Fruit fly (Drosophila melanogaster) whole organism, prepupa: ENCODE data around the gene CG6951.
A peak's percentile ranks its signal among the peaks of the same experiment; 100 is the strongest.

Experiments
- Blimp-1 ChIP-seq: fragments of 200-800 bp; sonication (Bioruptor generic); optimal IDR thresholded peaks from 3 replicates; lab custom pipeline; 2017; ENCODE audit warnings: missing biosample characterization, missing genetic modification characterization, mild to moderate bottlenecking, moderate library complexity, missing genetic modification reagents
- CG10631 ChIP-seq: fragments of 200-800 bp; sonication (Bioruptor generic); optimal IDR thresholded peaks from 2 replicates; lab custom pipeline; 2016; ENCODE audit warnings: missing biosample characterization, missing genetic modification characterization
- CG10669 ChIP-seq: fragments of 200-800 bp; sonication (Bioruptor generic); optimal IDR thresholded peaks from 3 replicates; lab custom pipeline; 2018; ENCODE audit warnings: missing biosample characterization, mild to moderate bottlenecking, missing genetic modification characterization, moderate library complexity
- CG11902 ChIP-seq: fragments of 200-800 bp; sonication (Bioruptor generic); optimal IDR thresholded peaks from 3 replicates; lab custom pipeline; 2016; ENCODE audit warnings: missing biosample characterization, missing genetic modification characterization
- CG15336 ChIP-seq: fragments of 200-800 bp; sonication (Bioruptor generic); IDR thresholded peaks from 2 replicates; pipeline ENCODE4 v1.3.6; 2022; ENCODE audit warnings: missing biosample characterization, missing genetic modification characterization
- CG3032 ChIP-seq: fragments of 200-800 bp; optimal IDR thresholded peaks from 2 replicates; lab custom pipeline; 2019; ENCODE audit warnings: missing biosample characterization, mild to moderate bottlenecking, missing genetic modification characterization, moderate library complexity
- CG34406 ChIP-seq: fragments of 200-800 bp; sonication (Bioruptor generic); optimal IDR thresholded peaks from 3 replicates; lab custom pipeline; 2016; ENCODE audit warnings: missing biosample characterization, missing genetic modification characterization
- CG3919 ChIP-seq: fragments of 200-800 bp; sonication (Bioruptor generic); optimal IDR thresholded peaks from 3 replicates; lab custom pipeline; 2016; ENCODE audit warnings: missing biosample characterization, missing genetic modification characterization
- CG6163 ChIP-seq: fragments of 200-800 bp; sonication (Bioruptor generic); IDR thresholded peaks from 3 replicates; pipeline ENCODE4 v1.3.6; 2022; ENCODE audit warnings: missing biosample characterization, missing genetic modification characterization
- CG6808 ChIP-seq: fragments of 200-800 bp; sonication (Bioruptor generic); optimal IDR thresholded peaks from 3 replicates; lab custom pipeline; 2017; ENCODE audit warnings: missing biosample characterization, missing genetic modification characterization, mild to moderate bottlenecking, moderate library complexity, missing genetic modification reagents
- CG8319 ChIP-seq: fragments of 200-800 bp; sonication (Bioruptor generic); optimal IDR thresholded peaks from 3 replicates; lab custom pipeline; 2016; ENCODE audit warnings: missing biosample characterization, missing genetic modification characterization
- CG8632 ChIP-seq: fragments of 200-800 bp; sonication (Bioruptor generic); optimal IDR thresholded peaks from 3 replicates; lab custom pipeline; 2016; ENCODE audit warnings: missing biosample characterization, missing genetic modification characterization
- CG9139 ChIP-seq: fragments of 200-800 bp; sonication (Bioruptor generic); optimal IDR thresholded peaks from 3 replicates; lab custom pipeline; 2017; ENCODE audit warnings: missing biosample characterization, mild to moderate bottlenecking, missing genetic modification characterization
- Eip75B ChIP-seq: fragments of 200-800 bp; sonication (Bioruptor generic); optimal IDR thresholded peaks from 3 replicates; lab custom pipeline; 2016; ENCODE audit warnings: missing biosample characterization, missing genetic modification characterization
- Eip78C ChIP-seq: fragments of 200-800 bp; sonication (Bioruptor generic); peaks from one replicate; lab custom pipeline; 2016; ENCODE audit warnings: missing biosample characterization, missing genetic modification characterization
- Eip93F ChIP-seq: fragments of 200-800 bp; sonication (Bioruptor generic); optimal IDR thresholded peaks from 2 replicates; lab custom pipeline; 2016; ENCODE audit warnings: missing biosample characterization, mild to moderate bottlenecking, missing genetic modification characterization
- Ets21C ChIP-seq: fragments of 200-800 bp; sonication (Bioruptor generic); optimal IDR thresholded peaks from 3 replicates; lab custom pipeline; 2016; ENCODE audit warnings: missing biosample characterization, missing genetic modification characterization
- Ets96B ChIP-seq: fragments of 200-800 bp; optimal IDR thresholded peaks from 2 replicates; lab custom pipeline; 2019; ENCODE audit warnings: missing biosample characterization, mild to moderate bottlenecking, missing genetic modification characterization, moderate library complexity
- Hr38 ChIP-seq: sonication (Bioruptor generic); optimal IDR thresholded peaks from 2 replicates; lab custom pipeline; 2016; ENCODE audit warnings: missing biosample characterization, missing genetic modification characterization
- Hr39 ChIP-seq: fragments of 200-800 bp; sonication (Bioruptor generic); optimal IDR thresholded peaks from 2 replicates; lab custom pipeline; 2016; ENCODE audit warnings: missing biosample characterization, missing genetic modification characterization
- Hr4 ChIP-seq: fragments of 200-800 bp; sonication (Bioruptor generic); optimal IDR thresholded peaks from 3 replicates; lab custom pipeline; 2016; ENCODE audit warnings: missing biosample characterization, missing genetic modification characterization
- Lpt ChIP-seq: fragments of 200-800 bp; sonication (Bioruptor generic); optimal IDR thresholded peaks from 3 replicates; lab custom pipeline; 2016; ENCODE audit warnings: missing biosample characterization, missing genetic modification characterization
- Smox ChIP-seq: fragments of 200-800 bp; sonication (Bioruptor generic); optimal IDR thresholded peaks from 3 replicates; lab custom pipeline; 2016; ENCODE audit warnings: missing biosample characterization, missing genetic modification characterization
- Sox102F ChIP-seq: fragments of 200-800 bp; sonication (Bioruptor generic); optimal IDR thresholded peaks from 2 replicates; lab custom pipeline; 2016; ENCODE audit warnings: missing biosample characterization, mild to moderate bottlenecking, missing genetic modification characterization
- Sox14 ChIP-seq: fragments of 200-800 bp; sonication (Bioruptor generic); optimal IDR thresholded peaks from 3 replicates; lab custom pipeline; 2016; ENCODE audit warnings: missing biosample characterization, missing genetic modification characterization
- Sox15 ChIP-seq: fragments of 200-800 bp; sonication (Bioruptor generic); optimal IDR thresholded peaks from 3 replicates; lab custom pipeline; 2016; ENCODE audit warnings: missing biosample characterization, missing genetic modification characterization
- dac ChIP-seq: fragments of 200-800 bp; sonication (Bioruptor generic); optimal IDR thresholded peaks from 2 replicates; lab custom pipeline; 2017; ENCODE audit warnings: missing biosample characterization, mild to moderate bottlenecking, missing genetic modification characterization
- dsx ChIP-seq: fragments of 200-800 bp; optimal IDR thresholded peaks from 3 replicates; lab custom pipeline; 2019; ENCODE audit warnings: missing biosample characterization, mild to moderate bottlenecking, missing genetic modification characterization, moderate library complexity; ENCODE audit not compliant: poor library complexity, severe bottlenecking
- fd59A ChIP-seq: fragments of 200-800 bp; sonication (Bioruptor generic); optimal IDR thresholded peaks from 2 replicates; lab custom pipeline; 2017; ENCODE audit warnings: missing biosample characterization, mild to moderate bottlenecking, missing genetic modification characterization, missing genetic modification reagents
- fkh ChIP-seq: fragments of 200-800 bp; sonication (Bioruptor generic); optimal IDR thresholded peaks from 3 replicates; lab custom pipeline; 2017; ENCODE audit warnings: missing biosample characterization, mild to moderate bottlenecking, missing genetic modification characterization, moderate library complexity
- pdm3 ChIP-seq: fragments of 200-800 bp; sonication (Bioruptor generic); optimal IDR thresholded peaks from 3 replicates; lab custom pipeline; 2016; ENCODE audit warnings: missing biosample characterization, missing genetic modification characterization
- salr ChIP-seq, 2 experiments: fragments of 200-800 bp; sonication (Bioruptor generic); optimal IDR thresholded peaks; 3 replicates each; lab custom pipeline; 2016 to 2018; ENCODE audit warnings: missing biosample characterization in 2 of 2, missing genetic modification characterization in 2 of 2, mild to moderate bottlenecking in 1 of 2
- ss ChIP-seq, 2 experiments: fragments of 200-800 bp; sonication (Bioruptor generic); optimal IDR thresholded peaks; 2 replicates in 1 of 2; 3 replicates in 1 of 2; lab custom pipeline; 2017 to 2018; ENCODE audit warnings: mild to moderate bottlenecking in 2 of 2, missing biosample characterization in 2 of 2, missing genetic modification characterization in 2 of 2, moderate library complexity in 1 of 2
- topi ChIP-seq: fragments of 200-800 bp; sonication (Bioruptor generic); optimal IDR thresholded peaks from 3 replicates; lab custom pipeline; 2016; ENCODE audit warnings: missing biosample characterization, missing genetic modification characterization
- vri ChIP-seq: fragments of 200-800 bp; sonication (Bioruptor generic); optimal IDR thresholded peaks from 3 replicates; lab custom pipeline; 2016; ENCODE audit warnings: missing biosample characterization, mild to moderate bottlenecking, missing genetic modification characterization

Gene CG6951

dm6 chr3L:20195875-20196274 is 45.2 kb upstream of the CG6951 start (continued):
- TF ChIP-seq Blimp-1, result no peak
- peak; percentile 54 for TF ChIP-seq Sox15 (GFP tag; lab: Kevin White, UChicago)
- TF ChIP-seq Hr38 (GFP tag; lab: Kevin White, UChicago), result no peak
- peak; percentile 86 for TF ChIP-seq Lpt (GFP tag; lab: Kevin White, UChicago)
- TF ChIP-seq CG11902 (GFP tag; lab: Kevin White, UChicago), result peak; percentile 54
- TF ChIP-seq ss (GFP tag; optimal IDR thresholded peaks at IDR 0.05; lab: Kevin White, UChicago), result peak; percentile 78 to 81
- peak; percentile 92 for TF ChIP-seq Hr4 (GFP tag; lab: Kevin White, UChicago)
- peak; percentile 83 for TF ChIP-seq CG6808
- peak; percentile 96 for TF ChIP-seq Eip78C (GFP tag; lab: Kevin White, UChicago)
- TF ChIP-seq CG8319 (GFP tag; lab: Kevin White, UChicago), result peak; percentile 62
- peak; percentile 57 for TF ChIP-seq CG8632 (GFP tag; lab: Kevin White, UChicago)
- TF ChIP-seq pdm3 (GFP tag; lab: Kevin White, UChicago), result peak; percentile 85
- peak; percentile 88 for TF ChIP-seq Ets96B (tag; lab: Kevin White, UChicago)
- TF ChIP-seq CG34406 (GFP tag; lab: Kevin White, UChicago), result peak; percentile 57
- peak; percentile 87 for TF ChIP-seq CG10669 (GFP tag; lab: Kevin White, UChicago)
- TF ChIP-seq CG9139 (GFP tag; lab: Kevin White, UChicago), result peak; percentile 62
- peak; percentile 87 for TF ChIP-seq Eip75B (GFP tag; lab: Kevin White, UChicago)
- TF ChIP-seq CG15336, result peak; percentile 92
- no peak for TF ChIP-seq topi (GFP tag; lab: Kevin White, UChicago)

- no peak for TF ChIP-seq Smox (GFP tag; lab: Kevin White, UChicago)
- no peak for TF ChIP-seq dsx (GFP tag; lab: Kevin White, UChicago)
- TF ChIP-seq Sox15 (GFP tag; lab: Kevin White, UChicago), result no peak
- no peak for TF ChIP-seq salr (GFP tag; optimal IDR thresholded peaks at IDR 0.05; lab: Kevin White, UChicago)
- TF ChIP-seq CG9139 (GFP tag; lab: Kevin White, UChicago), result no peak
- no peak for TF ChIP-seq Sox102F
- no peak for TF ChIP-seq CG6808
- no peak for TF ChIP-seq CG3919 (GFP tag; lab: Kevin White, UChicago)
- TF ChIP-seq CG10631 (GFP tag; lab: Kevin White, UChicago), result no peak
- no peak for TF ChIP-seq fd59A (GFP tag; lab: Kevin White, UChicago)
- TF ChIP-seq Hr39, result no peak
- TF ChIP-seq Eip93F (GFP tag; lab: Kevin White, UChicago), result no peak
- TF ChIP-seq Hr4 (GFP tag; lab: Kevin White, UChicago), result no peak
- TF ChIP-seq CG3032, result no peak
- no peak for TF ChIP-seq CG15336
- TF ChIP-seq dac (GFP tag; lab: Kevin White, UChicago), result no peak
- TF ChIP-seq CG6163 (GFP tag; lab: Robert Waterston, UW), result no peak
Measured at dm6 chr3L:20196321-20196720, 44.7 kb upstream of the CG6951 start.

- TF ChIP-seq Hr39, result peak; percentile 19
- TF ChIP-seq Sox15 (GFP tag; lab: Kevin White, UChicago), result no peak
- no peak for TF ChIP-seq Hr4 (GFP tag; lab: Kevin White, UChicago)
- TF ChIP-seq Ets21C, result no peak
- TF ChIP-seq CG15336, result no peak
- no peak for TF ChIP-seq Sox14 (GFP tag; lab: Kevin White, UChicago)
Measured at dm6 chr3L:20197213-20197612, 43.9 kb upstream of the CG6951 start.

- TF ChIP-seq fkh (GFP tag; lab: Kevin White, UChicago) (peak; percentile 12), ss (GFP tag; optimal IDR thresholded peaks at IDR 0.05; lab: Kevin White, UChicago) (no peak), Ets96B (tag; lab: Kevin White, UChicago) (no peak), fd59A (GFP tag; lab: Kevin White, UChicago) (no peak), vri (peak; percentile 43), Eip93F (GFP tag; lab: Kevin White, UChicago) (peak; percentile 20), Sox14 (GFP tag; lab: Kevin White, UChicago) (no peak)
Measured at dm6 chr3L:20197698-20198097, 43.4 kb upstream of the CG6951 start.
